Worm (Caenorhabditis elegans): ENCODE results near the gene ubc-9.

ubc-9 gene

ce11 chrIV:4650624-4651094, at the start of gene ubc-9 (continued):
- TF ChIP-seq nhr-41 (GFP tag; IDR thresholded peaks at IDR 0.05) (no peak), lim-7 (GFP tag; IDR thresholded peaks at IDR 0.05) (no peak), ceh-20 (GFP tag; IDR thresholded peaks at IDR 0.05) (peak; percentile 61; the same call in 1 of the 2 replicates), saeg-2 (GFP tag; IDR thresholded peaks at IDR 0.05) (no peak), ztf-7 (tag; optimal IDR thresholded peaks at IDR 0.05) (no peak), mxl-2 (GFP tag; conservative IDR thresholded peaks at IDR 0.05) (no peak), nhr-10 (tag; optimal IDR thresholded peaks at IDR 0.05) (no peak), dve-1 (tag; optimal IDR thresholded peaks at IDR 0.05; ENCODE audit: insufficient read depth) (peak; percentile 71), T20F7.1 (GFP tag; optimal IDR thresholded peaks at IDR 0.05) (no peak), set-16 (GFP tag; IDR thresholded peaks at IDR 0.05) (no peak), zfp-2 (tag; optimal IDR thresholded peaks at IDR 0.05) (no peak), lsy-2 (tag; optimal IDR thresholded peaks at IDR 0.05) (peak; percentile 33 to 81), daf-8 (GFP tag; IDR thresholded peaks at IDR 0.05) (no peak), egl-43 (GFP tag; IDR thresholded peaks at IDR 0.05) (peak; percentile 56; the same call in 1 of the 2 replicates), rbr-2 (tag; optimal IDR thresholded peaks at IDR 0.05) (peak; percentile 61), mdl-1 (tag; optimal IDR thresholded peaks at IDR 0.05) (no peak), lin-13 (GFP tag; optimal IDR thresholded peaks at IDR 0.05) (peak; percentile 92), tag-97 (GFP tag; IDR thresholded peaks at IDR 0.05) (no peak), R02D3.7 (tag; optimal IDR thresholded peaks at IDR 0.05) (no peak), aha-1 (tag) (peak; percentile 96), arid-1 (GFP tag; conservative IDR thresholded peaks at IDR 0.05) (peak; percentile 32; the same call in 1 of the 2 replicates), nhr-11 (tag; optimal IDR thresholded peaks at IDR 0.05) (peak; percentile 48), hlh-30 (tag; optimal IDR thresholded peaks at IDR 0.05; ENCODE audit: insufficient read depth) (peak; percentile 58), nhr-25 (tag; optimal IDR thresholded peaks at IDR 0.05; ENCODE audit: borderline replicate concordance, insufficient read depth) (no peak), nhr-237 (tag; optimal IDR thresholded peaks at IDR 0.05) (no peak), F49E8.2 (tag; optimal IDR thresholded peaks at IDR 0.05; ENCODE audit: borderline replicate concordance) (peak; percentile 35), ZK546.5 (tag; optimal IDR thresholded peaks at IDR 0.05) (no peak), skn-1 (tag; optimal IDR thresholded peaks at IDR 0.05) (no peak), unc-130 (GFP tag; optimal IDR thresholded peaks at IDR 0.05) (peak; percentile 84), F37D6.2 (tag; optimal IDR thresholded peaks at IDR 0.05) (peak; percentile 49), lir-3 (tag; optimal IDR thresholded peaks at IDR 0.05) (no peak), nhr-6 (tag; optimal IDR thresholded peaks at IDR 0.05) (peak; percentile 1), cey-2 (tag; optimal IDR thresholded peaks at IDR 0.05; ENCODE audit: borderline replicate concordance, insufficient read depth) (no peak), duxl-1 (tag; optimal IDR thresholded peaks at IDR 0.05; ENCODE audit: poor library complexity) (peak; percentile 31), mxl-3 (GFP tag; optimal IDR thresholded peaks at IDR 0.05) (peak; percentile 47), mep-1 (tag; optimal IDR thresholded peaks at IDR 0.05) (peak; percentile 84), madf-9 (GFP tag; conservative IDR thresholded peaks at IDR 0.05) (no peak), attf-4 (tag; optimal IDR thresholded peaks at IDR 0.05) (no peak), unc-39 (tag; optimal IDR thresholded peaks at IDR 0.05) (no peak), ZK337.2 (GFP tag; IDR thresholded peaks at IDR 0.05) (no peak), pha-4 (GFP tag; IDR thresholded peaks at IDR 0.05) (no peak; the same call in 1 of the 2 replicates), pha-4 (tag; optimal IDR thresholded peaks at IDR 0.05) (no peak), fkh-10 (GFP tag; optimal IDR thresholded peaks at IDR 0.05) (peak; percentile 20), unc-62 (GFP tag; optimal IDR thresholded peaks at IDR 0.05 in 1 of 2) (no peak), unc-62 (tag; optimal IDR thresholded peaks at IDR 0.05) (no peak), nhr-111 (GFP tag; optimal IDR thresholded peaks at IDR 0.05) (no peak), madf-5 (GFP tag; IDR thresholded peaks at IDR 0.05) (no peak), zag-1 (tag; optimal IDR thresholded peaks at IDR 0.05) (no peak), ceh-44 (GFP tag; IDR thresholded peaks at IDR 0.05) (no peak), ceh-82 (tag; optimal IDR thresholded peaks at IDR 0.05) (no peak), dpl-1 (GFP tag; optimal IDR thresholded peaks at IDR 0.05) (peak; percentile 75), ama-1 (optimal IDR thresholded peaks at IDR 0.05) (no peak)

Measured in whole organism, L4 larva.